Worm (Caenorhabditis elegans) whole organism, L4/young adult: ENCODE measurements around the gene F08D12.15.

Experiments
- W03F9.2 ChIP-seq: fragments of 150-350 bp; optimal IDR thresholded peaks from 2 replicates; lab custom pipeline; 2014; ENCODE audit warnings: missing biosample characterization, missing genetic modification characterization
- dao-5 ChIP-seq: sonication (generic microtip); optimal IDR thresholded peaks from 2 replicates; lab custom pipeline; 2016; ENCODE audit warnings: missing genotype, missing genetic modification characterization, moderate library complexity, missing compliant biosample characterization
- him-1 ChIP-seq: sonication (generic microtip); optimal IDR thresholded peaks from 2 replicates; lab custom pipeline; 2016; ENCODE audit warnings: missing genotype, missing genetic modification reagents, missing genetic modification characterization, missing compliant biosample characterization

Gene F08D12.15

DNA sequence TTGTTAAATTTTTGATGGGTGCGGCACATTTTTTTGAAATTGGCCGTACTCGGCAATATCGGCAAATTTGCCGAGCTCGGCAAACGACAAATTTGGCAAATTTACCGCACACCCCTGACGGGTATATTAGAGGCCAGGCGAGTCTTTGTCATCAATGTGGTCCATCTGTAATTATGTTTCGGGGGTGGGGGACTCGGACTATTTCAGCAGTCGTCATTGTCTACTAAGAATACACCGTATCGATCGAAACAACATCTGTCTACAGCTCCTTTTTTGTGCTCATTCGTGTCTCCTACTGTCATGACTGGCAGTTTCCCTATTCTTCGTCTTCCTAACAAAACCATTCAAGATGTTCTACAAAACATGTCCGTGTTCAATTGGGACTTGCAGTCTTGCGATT is at the start of gene F08D12.15:
Gene F08D12.15 (plus strand): TSS at position 301 of the 400 bp plus-strand sequence.
- no peak for TF ChIP-seq dao-5
- TF ChIP-seq him-1 (tag; lab: Kevin White, UChicago): no peak
- TF ChIP-seq W03F9.2 (tag; lab: Kevin White, UChicago): no peak

ce11 chrII:2717335-2717734 is 49.1 kb upstream of the F08D12.15 start, which contains the start of gene T05A8.3:
Gene T05A8.3 (minus strand): TSS chrII:2717435.
- TF ChIP-seq him-1 (tag; lab: Kevin White, UChicago) (no peak), dao-5 (no peak), W03F9.2 (tag; lab: Kevin White, UChicago) (no peak)

ce11 chrII:2719212-2719611 is 47.2 kb upstream of the F08D12.15 start:
- no peak for TF ChIP-seq W03F9.2 (tag; lab: Kevin White, UChicago)
- no peak for TF ChIP-seq him-1 (tag; lab: Kevin White, UChicago)
- TF ChIP-seq dao-5: no peak

ce11 chrII:2721992-2722391 is 44.4 kb upstream of the F08D12.15 start:
- TF ChIP-seq him-1 (tag; lab: Kevin White, UChicago): no peak
- no peak for TF ChIP-seq dao-5
- TF ChIP-seq W03F9.2 (tag; lab: Kevin White, UChicago): no peak

- TF ChIP-seq W03F9.2 (tag; lab: Kevin White, UChicago): no peak
- TF ChIP-seq him-1 (tag; lab: Kevin White, UChicago): no peak
- no peak for TF ChIP-seq dao-5
These were observed 40.9 kb upstream of the F08D12.15 start, which contains the start of the genes T05A8.11 and nep-2 for ce11 chrII:2725561-2725960. Gene T05A8.11 (minus strand): TSS chrII:2725661. Gene nep-2 (minus strand): TSS chrII:2725752.

DNA sequence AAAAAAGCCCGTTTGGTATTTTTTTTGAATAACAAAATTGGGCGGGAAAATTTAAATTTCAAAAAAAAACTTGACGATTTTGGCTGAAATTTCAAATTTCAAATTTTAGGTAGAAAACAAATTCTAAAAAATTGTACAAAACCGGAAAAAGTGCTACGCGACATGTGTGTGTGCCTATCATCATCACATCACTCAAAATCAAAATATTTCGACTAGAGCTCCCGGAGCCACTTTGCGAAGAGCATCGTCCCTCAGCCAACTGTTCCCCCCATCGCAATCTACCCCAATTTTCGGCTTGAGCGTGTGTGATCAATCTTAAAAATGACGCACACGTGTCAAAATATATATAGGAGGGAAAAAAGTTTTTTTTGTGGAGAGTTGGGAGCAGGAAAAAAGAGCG is 39.7 kb upstream of the F08D12.15 start:
- TF ChIP-seq him-1 (tag; lab: Kevin White, UChicago): no peak
- no peak for TF ChIP-seq W03F9.2 (tag; lab: Kevin White, UChicago)
- TF ChIP-seq dao-5: no peak

ce11 chrII:2730647-2731046 is 35.8 kb upstream of the F08D12.15 start:
- TF ChIP-seq him-1 (tag; lab: Kevin White, UChicago) (no peak), dao-5 (no peak), W03F9.2 (tag; lab: Kevin White, UChicago) (no peak)

DNA sequence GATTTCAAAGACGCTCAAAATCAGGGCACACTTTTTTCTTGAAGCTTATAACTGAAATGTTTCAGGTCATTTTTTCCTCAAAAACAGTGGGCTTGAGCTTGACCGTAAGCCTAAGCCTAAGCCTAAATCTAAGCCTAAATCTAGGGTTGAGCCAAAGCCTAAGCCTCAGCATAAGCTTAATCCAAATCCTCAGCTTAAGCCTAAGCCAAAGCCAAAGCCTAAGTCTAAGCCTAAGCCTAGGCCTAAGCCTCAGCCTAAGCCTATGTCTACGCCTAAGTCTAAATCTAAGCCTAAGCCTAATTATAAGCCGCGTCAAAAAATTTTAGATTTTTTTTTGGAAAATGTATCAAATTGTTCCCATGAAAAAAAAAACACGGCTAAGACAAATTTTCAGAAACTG is 32.2 kb upstream of the F08D12.15 start:
- TF ChIP-seq him-1 (tag; lab: Kevin White, UChicago): no peak
- no peak for TF ChIP-seq dao-5
- TF ChIP-seq W03F9.2 (tag; lab: Kevin White, UChicago): no peak

ce11 chrII:2734735-2735134 is 31.7 kb upstream of the F08D12.15 start:
- TF ChIP-seq dao-5: no peak
- no peak for TF ChIP-seq him-1 (tag; lab: Kevin White, UChicago)
- no peak for TF ChIP-seq W03F9.2 (tag; lab: Kevin White, UChicago)

DNA sequence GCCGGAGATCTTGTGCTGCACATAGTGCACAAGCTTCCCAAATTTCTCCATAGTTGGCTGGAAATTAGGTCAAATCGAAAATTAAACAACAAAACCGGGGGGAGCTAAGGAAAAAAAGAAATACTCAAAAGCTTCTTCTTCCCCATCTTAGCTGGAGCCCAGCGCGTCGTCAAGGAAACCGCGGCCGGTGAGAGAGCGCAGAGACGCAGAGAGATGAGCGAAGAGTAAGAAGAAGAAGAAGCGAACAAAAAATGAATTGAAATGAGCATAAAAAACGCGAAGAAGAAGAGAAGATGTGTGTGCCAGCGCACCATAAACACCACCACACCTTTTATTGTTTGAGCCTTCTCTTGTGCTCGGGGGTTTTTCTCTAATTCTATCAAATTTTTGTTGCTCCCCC is 31.2 kb upstream of the F08D12.15 start, which contains the start of gene wdr-31:
Gene wdr-31 (minus strand): TSS at position 101 of the 400 bp plus-strand sequence.
- TF ChIP-seq dao-5: no peak
- no peak for TF ChIP-seq him-1 (tag; lab: Kevin White, UChicago)
- no peak for TF ChIP-seq W03F9.2 (tag; lab: Kevin White, UChicago)

DNA sequence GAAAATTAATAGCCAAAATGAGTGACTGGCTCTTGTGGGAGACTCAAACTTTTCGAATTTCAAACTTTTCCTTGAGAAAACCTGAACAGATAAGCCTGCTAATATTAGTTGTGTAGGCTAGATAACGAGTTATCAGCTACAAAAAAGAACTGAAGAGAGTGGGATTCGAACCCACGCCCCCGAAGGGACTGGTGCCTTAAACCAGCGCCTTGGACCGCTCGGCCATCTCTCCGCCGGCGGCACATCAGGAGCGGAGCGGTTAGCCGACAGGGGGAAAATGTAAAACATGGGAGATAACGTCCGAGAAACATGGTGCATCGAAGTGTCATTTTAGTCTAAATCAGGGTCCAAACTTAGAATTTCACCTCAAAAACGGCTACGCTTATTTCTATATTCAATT is 30.8 kb upstream of the F08D12.15 start:
- TF ChIP-seq dao-5 (no peak), W03F9.2 (tag; lab: Kevin White, UChicago) (no peak), him-1 (tag; lab: Kevin White, UChicago) (no peak)

DNA sequence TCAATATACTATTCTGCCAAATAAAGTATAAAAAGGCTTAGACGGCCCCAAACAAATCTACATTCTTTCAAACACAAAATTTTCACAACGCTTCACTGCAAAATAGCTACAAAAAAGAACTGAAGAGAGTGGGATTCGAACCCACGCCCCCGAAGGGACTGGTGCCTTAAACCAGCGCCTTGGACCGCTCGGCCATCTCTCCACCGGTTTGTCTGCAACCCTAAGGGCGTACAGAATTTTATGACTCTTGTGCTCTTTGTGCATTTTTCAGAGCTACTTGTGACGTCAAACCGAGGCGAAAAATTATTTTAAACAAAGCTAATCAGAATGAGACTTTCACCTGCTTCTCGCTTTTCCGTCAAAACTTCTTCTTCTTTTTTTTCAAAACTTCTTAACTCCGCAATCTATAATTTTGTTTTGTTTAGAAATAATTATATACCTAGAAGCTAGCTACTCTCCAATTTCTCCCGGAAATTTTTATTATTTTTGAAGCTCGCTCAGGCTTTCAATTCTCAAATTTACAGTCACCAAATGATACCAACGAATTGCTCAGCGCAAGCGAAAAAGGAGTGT is 30.2 kb upstream of the F08D12.15 start, which contains the start of gene T05A8.8:
Gene T05A8.8 (plus strand): TSS at position 523 of the 573 bp plus-strand sequence.
- no peak for TF ChIP-seq him-1 (tag; lab: Kevin White, UChicago)
- no peak for TF ChIP-seq W03F9.2 (tag; lab: Kevin White, UChicago)
- TF ChIP-seq dao-5: no peak

ce11 chrII:2736938-2737337 is 29.5 kb upstream of the F08D12.15 start:
- TF ChIP-seq W03F9.2 (tag; lab: Kevin White, UChicago) (no peak), dao-5 (no peak), him-1 (tag; lab: Kevin White, UChicago) (no peak)

- no peak for TF ChIP-seq W03F9.2 (tag; lab: Kevin White, UChicago)
- TF ChIP-seq him-1 (tag; lab: Kevin White, UChicago): no peak
- no peak for TF ChIP-seq dao-5
These were observed 26.8 kb upstream of the F08D12.15 start, which contains the start of gene T05A8.6 for ce11 chrII:2739619-2740018. Gene T05A8.6 (minus strand): TSS chrII:2739719.

DNA sequence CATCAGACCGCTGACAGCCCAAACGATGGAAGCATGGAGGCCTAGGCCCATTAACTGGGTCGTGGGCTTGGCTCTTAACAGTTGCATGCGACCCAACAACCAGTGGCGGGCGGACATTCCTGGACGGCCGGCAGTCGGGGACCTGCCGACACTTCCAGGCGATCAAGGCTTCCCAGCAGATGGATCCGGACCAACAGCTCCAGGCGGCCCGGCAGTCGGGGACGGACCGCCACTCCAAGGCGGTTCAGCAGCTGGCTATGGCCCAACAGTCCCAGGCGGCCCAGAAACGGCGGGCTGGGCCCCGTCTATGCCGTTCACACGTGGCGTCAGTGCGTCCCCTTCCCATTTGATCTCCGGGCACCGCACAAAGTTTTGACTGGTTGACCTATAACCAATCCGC is 25.0 kb upstream of the F08D12.15 start:
- TF ChIP-seq him-1 (tag; lab: Kevin White, UChicago): no peak
- no peak for TF ChIP-seq W03F9.2 (tag; lab: Kevin White, UChicago)
- TF ChIP-seq dao-5: no peak
